Fruit fly (Drosophila melanogaster): ENCODE results near the gene Npc2e.

Gene Npc2e

DNA sequence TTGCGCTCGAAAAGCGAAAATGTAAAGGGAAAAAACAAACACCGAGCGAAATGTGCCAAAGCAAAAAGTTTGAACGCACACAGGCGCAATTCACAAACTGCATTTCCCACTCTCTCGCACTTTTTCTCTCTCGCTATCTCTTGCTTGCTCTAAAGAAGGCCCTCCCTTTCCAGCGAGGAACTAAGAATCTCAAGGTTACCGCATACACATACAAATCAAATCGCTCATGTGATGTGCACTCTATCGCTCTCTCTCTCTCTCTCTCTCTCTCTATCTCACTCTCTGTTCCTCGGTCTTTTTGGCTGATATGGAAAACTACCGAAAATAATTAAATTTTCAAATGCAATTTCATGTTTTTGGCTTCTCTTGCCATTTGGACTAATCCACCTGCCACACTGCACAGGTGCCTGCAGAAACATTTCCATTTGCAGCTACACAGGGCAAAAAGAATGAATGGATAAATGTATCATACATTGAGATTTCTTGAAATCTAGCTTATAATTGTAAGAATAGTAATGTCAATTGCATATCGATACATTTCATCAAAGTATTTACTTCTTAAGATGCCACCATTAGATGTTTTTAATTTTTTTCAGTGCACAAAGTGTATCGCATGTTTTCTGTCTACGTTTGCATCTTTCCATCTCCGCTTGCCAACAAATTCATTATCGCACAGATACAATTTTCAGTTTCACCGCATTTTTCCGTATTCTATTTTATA, 26.3 kb downstream of the Npc2e start (continued):
- TF ChIP-seq slou (GFP tag; optimal IDR thresholded peaks at IDR 0.05), result no peak
- TF ChIP-seq Pdp1 (GFP tag; optimal IDR thresholded peaks at IDR 0.05), result peak; percentile 17 to 22
- no peak for TF ChIP-seq crp (GFP tag; optimal IDR thresholded peaks at IDR 0.05)
- TF ChIP-seq nmo (GFP tag; optimal IDR thresholded peaks at IDR 0.05), result peak; percentile 38
- TF ChIP-seq CG2120 (GFP tag; optimal IDR thresholded peaks at IDR 0.05), result peak; percentile 14
- 0 out of 2 replicates have a peak, but pooled peaks have one; percentile 17 for TF ChIP-seq ro (GFP tag; IDR thresholded peaks at IDR 0.05)
- TF ChIP-seq lilli (GFP tag; optimal IDR thresholded peaks at IDR 0.05), result no peak
- peak; percentile 49 for TF ChIP-seq row (GFP tag; IDR thresholded peaks at IDR 0.05)
- peak; percentile 41 for TF ChIP-seq mam (GFP tag; optimal IDR thresholded peaks at IDR 0.05)
- TF ChIP-seq scrt (GFP tag; optimal IDR thresholded peaks at IDR 0.05), result no peak
- TF ChIP-seq klu (GFP tag; IDR thresholded peaks at IDR 0.05), result no peak
- peak; percentile 73 for TF ChIP-seq Sox102F (GFP tag; optimal IDR thresholded peaks at IDR 0.05)
- peak; percentile 57 for TF ChIP-seq dmrt99B (tag; optimal IDR thresholded peaks at IDR 0.05)
- no peak for TF ChIP-seq dimm (GFP tag; IDR thresholded peaks at IDR 0.05)
- TF ChIP-seq CG11504 (tag; optimal IDR thresholded peaks at IDR 0.05), result peak; percentile 64
- TF ChIP-seq CG14441 (GFP tag; IDR thresholded peaks at IDR 0.05), result 0 out of 2 replicates have a peak, but pooled peaks have one; percentile 8
- no peak for TF ChIP-seq gfzf (GFP tag; optimal IDR thresholded peaks at IDR 0.05)
- TF ChIP-seq CG3281 (GFP tag; optimal IDR thresholded peaks at IDR 0.05), result no peak
- TF ChIP-seq CG7786 (GFP tag; optimal IDR thresholded peaks at IDR 0.05), result no peak
- no peak for TF ChIP-seq CG9215 (GFP tag; IDR thresholded peaks at IDR 0.05)
- TF ChIP-seq tio (GFP tag; optimal IDR thresholded peaks at IDR 0.05), result no peak
- no peak for TF ChIP-seq Sry-β (GFP tag; optimal IDR thresholded peaks at IDR 0.05)
- no peak for TF ChIP-seq Awh (GFP tag; IDR thresholded peaks at IDR 0.05)
- TF ChIP-seq phol (tag; optimal IDR thresholded peaks at IDR 0.05), result peak; percentile 42
- TF ChIP-seq pros (GFP tag; optimal IDR thresholded peaks at IDR 0.05), result no peak
- TF ChIP-seq Scr (GFP tag; IDR thresholded peaks at IDR 0.05; ENCODE audit: partially characterized antibody), result no peak
- no peak for TF ChIP-seq knrl (GFP tag; IDR thresholded peaks at IDR 0.05; ENCODE audit: partially characterized antibody)
- TF ChIP-seq twi (tag; optimal IDR thresholded peaks at IDR 0.05), result no peak
- TF ChIP-seq Stat92E (GFP tag; optimal IDR thresholded peaks at IDR 0.05), result no peak
- no peak for TF ChIP-seq HHEX (GFP tag; optimal IDR thresholded peaks at IDR 0.05)
- no peak for TF ChIP-seq Vsx1 (GFP tag; optimal IDR thresholded peaks at IDR 0.05)
- no peak for TF ChIP-seq z (GFP tag; IDR thresholded peaks at IDR 0.05)
- TF ChIP-seq nerfin-1 (tag; optimal IDR thresholded peaks at IDR 0.05), result no peak
- no peak for TF ChIP-seq CG17385 (GFP tag; optimal IDR thresholded peaks at IDR 0.05)
- peak; percentile 2 for TF ChIP-seq CG8944 (GFP tag; optimal IDR thresholded peaks at IDR 0.05)
- TF ChIP-seq zen2 (GFP tag; IDR thresholded peaks at IDR 0.05; ENCODE audit: partially characterized antibody), result no peak
- no peak for TF ChIP-seq az2 (GFP tag; optimal IDR thresholded peaks at IDR 0.05)
- peak; percentile 22 for TF ChIP-seq cato (GFP tag; optimal IDR thresholded peaks at IDR 0.05; ENCODE audit: borderline replicate concordance)
- no peak for TF ChIP-seq Dbx (GFP tag; IDR thresholded peaks at IDR 0.05)
- no peak for TF ChIP-seq cas (GFP tag; IDR thresholded peaks at IDR 0.05)
- TF ChIP-seq D (optimal IDR thresholded peaks at IDR 0.05), result no peak
- TF ChIP-seq D (GFP tag; optimal IDR thresholded peaks at IDR 0.05), result no peak
- no peak for TF ChIP-seq CG11398 (GFP tag; optimal IDR thresholded peaks at IDR 0.05)
- TF ChIP-seq danr (GFP tag; IDR thresholded peaks at IDR 0.05), result no peak
- no peak for TF ChIP-seq HLHmδ (GFP tag; optimal IDR thresholded peaks at IDR 0.05)
- no peak for TF ChIP-seq Atf3 (GFP tag; optimal IDR thresholded peaks at IDR 0.05)
- TF ChIP-seq BtbVII (GFP tag; optimal IDR thresholded peaks at IDR 0.05), result no peak
- no peak for TF ChIP-seq CG2129 (GFP tag; IDR thresholded peaks at IDR 0.05; ENCODE audit: partially characterized antibody)
- peak; percentile 40; the same call in 1 of the 2 replicates for TF ChIP-seq ranshi (GFP tag; IDR thresholded peaks at IDR 0.05)
